Worm (Caenorhabditis elegans): Measurements from ENCODE around the gene nhr-219.

The nhr-219 gene

DNA sequence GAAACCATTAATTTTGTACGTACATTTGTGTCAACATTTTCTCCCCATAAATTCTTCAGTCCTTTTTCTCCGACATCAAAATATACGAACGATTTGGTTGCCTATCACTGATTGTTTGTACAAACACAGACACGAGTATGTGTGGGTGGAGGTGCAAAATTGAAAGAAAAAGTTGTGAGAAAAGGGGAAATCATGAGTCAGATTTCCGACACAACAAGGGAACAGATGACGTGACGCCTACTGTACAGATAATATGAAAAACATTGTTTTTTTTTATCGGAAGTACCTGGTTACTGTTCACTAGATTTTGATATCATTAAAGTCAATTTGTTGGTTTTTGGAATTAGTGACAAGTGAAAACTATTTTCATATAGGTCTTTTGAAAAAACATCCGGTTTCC, 31.7 kb downstream of the nhr-219 start:
- TF ChIP-seq daf-16 (GFP tag; optimal IDR thresholded peaks at IDR 0.05) (no peak), daf-16 (tag; optimal IDR thresholded peaks at IDR 0.05) (peak; percentile 35), hlh-30 (tag; optimal IDR thresholded peaks at IDR 0.05; ENCODE audit: insufficient read depth) (peak; percentile 47), nhr-11 (tag; optimal IDR thresholded peaks at IDR 0.05) (no peak)

DNA sequence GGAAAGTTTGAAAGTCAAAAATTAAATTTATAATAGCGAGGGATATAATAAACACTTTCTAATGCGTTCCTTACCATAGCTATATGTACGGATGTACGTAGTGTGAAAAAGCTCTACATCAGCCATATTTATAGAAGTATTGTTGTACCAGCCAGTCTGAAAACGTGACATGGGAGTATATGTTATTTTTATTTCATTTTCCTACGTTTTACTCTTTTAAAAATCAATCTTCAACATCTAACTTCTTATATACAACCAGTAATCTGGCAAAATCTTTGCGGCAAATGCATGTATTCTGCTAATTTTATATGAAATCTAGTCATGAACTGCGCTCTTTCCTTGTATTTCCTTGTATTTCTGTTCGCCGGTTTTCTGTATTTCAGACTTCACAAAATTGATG, 33.7 kb downstream of the nhr-219 start, which contains the start of gene H14N18.2:
H14N18.2 (plus strand) TSS at position 301 of the 400 bp plus-strand sequence.
- no peak for TF ChIP-seq zfp-3 (GFP tag; conservative IDR thresholded peaks at IDR 0.05)
- TF ChIP-seq Y105C5A.15 (GFP tag; IDR thresholded peaks at IDR 0.05): no peak

DNA sequence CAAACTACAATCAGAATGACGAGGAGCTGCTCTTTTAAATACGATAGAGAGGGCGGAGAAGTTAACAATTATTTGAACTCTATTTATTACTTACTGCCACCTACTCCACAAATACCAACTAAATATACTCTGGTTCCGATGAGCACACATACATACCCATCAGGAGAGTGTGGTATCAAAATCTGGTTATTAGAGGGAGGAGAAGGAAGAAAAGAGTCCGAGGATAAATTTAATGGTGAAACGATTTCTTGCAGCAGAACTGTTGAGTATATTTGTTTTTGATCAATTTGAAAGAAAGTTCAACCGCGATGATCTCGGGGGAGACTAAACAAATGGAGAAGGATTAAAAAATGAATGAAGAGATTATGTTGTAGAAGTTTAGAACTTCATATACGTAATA, 37.0 kb downstream of the nhr-219 start, which contains the start of gene H14N18.4:
H14N18.4 (minus strand) TSS at position 12 of the 400 bp plus-strand sequence.
- TF ChIP-seq unc-62 (GFP tag; optimal IDR thresholded peaks at IDR 0.05 in 1 of 2) (peak in 1 of 2 experiments; percentile 98), unc-62 (tag; optimal IDR thresholded peaks at IDR 0.05) (no peak), ctbp-1 (GFP tag; IDR thresholded peaks at IDR 0.05) (0 out of 2 replicates have a peak, but pooled peaks have one; percentile 19), dmd-9 (GFP tag; IDR thresholded peaks at IDR 0.05) (no peak), hlh-11 (tag; optimal IDR thresholded peaks at IDR 0.05) (no peak)

DNA sequence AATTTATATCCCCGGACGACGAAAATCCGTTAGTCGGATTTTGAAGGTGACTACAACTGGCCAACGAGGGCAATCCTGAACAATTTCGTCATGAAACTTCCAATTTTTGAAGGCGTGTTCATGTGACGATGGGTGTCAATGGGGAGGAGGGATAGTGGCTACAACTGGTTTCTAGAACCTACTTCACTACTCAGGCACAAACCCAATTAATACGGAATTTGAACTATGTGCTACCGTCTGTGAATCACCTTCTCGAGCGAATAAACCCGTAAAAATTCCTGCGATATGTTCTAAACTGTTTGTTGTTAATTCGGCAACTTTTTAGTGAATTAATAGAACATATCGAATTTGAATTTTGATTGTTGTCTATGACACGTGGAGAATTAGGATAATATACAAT, 38.3 kb downstream of the nhr-219 start:
- TF ChIP-seq dmd-8 (GFP tag; IDR thresholded peaks at IDR 0.05): no peak
- peak in 1 of 2 experiments; percentile 92 for TF ChIP-seq unc-62 (GFP tag; optimal IDR thresholded peaks at IDR 0.05 in 1 of 2)
- TF ChIP-seq unc-62 (tag; optimal IDR thresholded peaks at IDR 0.05): no peak

DNA sequence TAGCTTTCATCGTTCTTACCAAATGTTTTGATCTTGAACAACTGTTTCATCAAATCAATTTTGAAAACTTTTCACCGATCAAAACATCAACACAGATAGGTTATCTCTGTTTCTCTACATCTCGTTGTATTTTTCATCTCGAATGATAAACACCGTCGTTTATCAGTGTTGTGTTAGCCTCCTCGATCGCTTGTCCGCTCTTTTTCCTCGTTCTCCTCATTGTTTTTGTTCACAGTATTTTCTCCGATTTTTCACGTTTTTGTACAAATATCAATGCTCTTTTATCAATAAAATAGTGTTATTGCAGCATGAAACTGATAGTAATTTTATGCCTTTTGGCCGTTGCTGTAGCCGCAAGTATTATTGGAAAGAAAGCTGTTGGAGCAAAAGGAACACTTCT, 43.2 kb downstream of the nhr-219 start, which contains the start of gene ttr-47:
ttr-47 (plus strand) TSS at position 308 of the 400 bp plus-strand sequence.
- no peak for TF ChIP-seq Y5F2A.4 (GFP tag; optimal IDR thresholded peaks at IDR 0.05)
- no peak for TF ChIP-seq mdt-29 (GFP tag; IDR thresholded peaks at IDR 0.05)
- TF ChIP-seq hif-1 (tag; optimal IDR thresholded peaks at IDR 0.05): peak in 1 of 2 experiments; percentile 16
- TF ChIP-seq nhr-6 (tag; optimal IDR thresholded peaks at IDR 0.05): no peak
- peak; percentile 35 for TF ChIP-seq nhr-28 (tag; optimal IDR thresholded peaks at IDR 0.05)
- TF ChIP-seq rbr-2 (tag; optimal IDR thresholded peaks at IDR 0.05): no peak
- no peak for TF ChIP-seq aha-1 (tag)
- peak; percentile 72 for TF ChIP-seq dve-1 (tag; optimal IDR thresholded peaks at IDR 0.05; ENCODE audit: insufficient read depth)
- TF ChIP-seq dmd-9 (GFP tag; IDR thresholded peaks at IDR 0.05): no peak
- TF ChIP-seq php-3 (GFP tag; IDR thresholded peaks at IDR 0.05): peak; percentile 78
- TF ChIP-seq unc-130 (GFP tag; optimal IDR thresholded peaks at IDR 0.05): no peak
- TF ChIP-seq ceh-82 (tag; optimal IDR thresholded peaks at IDR 0.05): no peak
- no peak for TF ChIP-seq saeg-2 (GFP tag; IDR thresholded peaks at IDR 0.05)
- TF ChIP-seq dmd-6 (GFP tag; IDR thresholded peaks at IDR 0.05): peak; percentile 16; the same call in 1 of the 2 replicates
- no peak for TF ChIP-seq pha-4 (GFP tag; IDR thresholded peaks at IDR 0.05)
- TF ChIP-seq pha-4 (tag; optimal IDR thresholded peaks at IDR 0.05): no peak
- TF ChIP-seq set-16 (GFP tag; IDR thresholded peaks at IDR 0.05): no peak
- TF ChIP-seq unc-62 (GFP tag; optimal IDR thresholded peaks at IDR 0.05 in 1 of 2): peak in 1 of 2 experiments; percentile 89
- no peak for TF ChIP-seq unc-62 (tag; optimal IDR thresholded peaks at IDR 0.05)
- TF ChIP-seq lin-38 (GFP tag; IDR thresholded peaks at IDR 0.05): no peak
- no peak for TF ChIP-seq ceh-62 (tag; optimal IDR thresholded peaks at IDR 0.05)
- TF ChIP-seq vab-7 (GFP tag; IDR thresholded peaks at IDR 0.05): no peak
- no peak for TF ChIP-seq tag-97 (GFP tag; IDR thresholded peaks at IDR 0.05)
- TF ChIP-seq lin-15B (tag; optimal IDR thresholded peaks at IDR 0.05): no peak
- TF ChIP-seq zfp-3 (GFP tag; conservative IDR thresholded peaks at IDR 0.05): no peak
- no peak for TF ChIP-seq dpl-1 (GFP tag; optimal IDR thresholded peaks at IDR 0.05)
- no peak for TF ChIP-seq duxl-1 (tag; optimal IDR thresholded peaks at IDR 0.05; ENCODE audit: poor library complexity)
- no peak for TF ChIP-seq egl-43 (GFP tag; IDR thresholded peaks at IDR 0.05)
- no peak for TF ChIP-seq arid-1 (GFP tag; conservative IDR thresholded peaks at IDR 0.05)
- no peak for TF ChIP-seq fos-1 (tag; optimal IDR thresholded peaks at IDR 0.05)
- no peak for TF ChIP-seq jun-1 (tag; optimal IDR thresholded peaks at IDR 0.05)
- no peak for TF ChIP-seq attf-4 (tag; optimal IDR thresholded peaks at IDR 0.05)
- TF ChIP-seq lsy-2 (tag; optimal IDR thresholded peaks at IDR 0.05): no peak
- TF ChIP-seq mxl-2 (GFP tag; conservative IDR thresholded peaks at IDR 0.05): no peak
- no peak for TF ChIP-seq R02D3.7 (tag; optimal IDR thresholded peaks at IDR 0.05)
- TF ChIP-seq lin-29 (GFP tag; IDR thresholded peaks at IDR 0.05): no peak
